Worm (Caenorhabditis elegans): Measurements from ENCODE around the gene srp-1.
A peak's percentile ranks its signal among the peaks of the same experiment; 100 is the strongest.

The srp-1 gene

DNA sequence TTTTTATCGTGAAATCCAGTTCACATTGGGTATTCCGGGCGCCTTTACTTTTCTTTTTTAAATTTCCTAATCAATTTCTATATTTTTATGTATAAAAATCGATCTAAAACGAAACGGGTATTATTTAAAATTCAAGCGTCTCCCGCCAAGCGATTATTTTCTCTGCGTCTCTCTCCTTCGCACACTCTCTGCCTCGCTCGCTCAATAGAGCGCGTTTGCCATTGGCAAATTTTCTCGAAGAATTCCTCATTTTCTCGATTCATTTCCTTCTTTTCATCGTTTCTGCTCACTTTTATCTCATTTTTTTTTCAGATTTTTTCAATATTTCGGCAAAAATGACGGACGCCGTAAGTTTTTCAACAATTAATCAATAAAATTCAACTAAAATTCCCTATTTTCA, 20.2 kb downstream of the srp-1 start, which contains the start of gene sti-1 (continued):
- TF ChIP-seq hlh-11 (tag; optimal IDR thresholded peaks at IDR 0.05) (peak; percentile 60), pha-4 (GFP tag; IDR thresholded peaks at IDR 0.05) (peak; percentile 63; the same call in 1 of the 2 replicates), pha-4 (tag; optimal IDR thresholded peaks at IDR 0.05) (peak; percentile 52), hif-1 (tag; optimal IDR thresholded peaks at IDR 0.05) (peak in 1 of 2 experiments; percentile 41), unc-39 (tag; optimal IDR thresholded peaks at IDR 0.05) (no peak), T26A8.4 (GFP tag; IDR thresholded peaks at IDR 0.05) (peak; percentile 55; the same call in 1 of the 2 replicates), hmg-1.1 (GFP tag; IDR thresholded peaks at IDR 0.05) (peak; percentile 72), rbr-2 (tag; optimal IDR thresholded peaks at IDR 0.05) (peak; percentile 68), dve-1 (tag; optimal IDR thresholded peaks at IDR 0.05; ENCODE audit: insufficient read depth) (peak; percentile 81), lsy-2 (tag; optimal IDR thresholded peaks at IDR 0.05) (peak in 1 of 2 experiments; percentile 90), nhr-102 (tag; optimal IDR thresholded peaks at IDR 0.05) (peak; percentile 60), ceh-20 (GFP tag; IDR thresholded peaks at IDR 0.05) (peak; percentile 55; the same call in 1 of the 2 replicates), nhr-25 (tag; optimal IDR thresholded peaks at IDR 0.05; ENCODE audit: borderline replicate concordance, insufficient read depth) (peak; percentile 69), ceh-28 (tag; optimal IDR thresholded peaks at IDR 0.05) (no peak), fkh-10 (GFP tag; optimal IDR thresholded peaks at IDR 0.05) (peak; percentile 35), ztf-7 (tag; optimal IDR thresholded peaks at IDR 0.05) (peak; percentile 79), mes-2 (tag; optimal IDR thresholded peaks at IDR 0.05; ENCODE audit: poor library complexity, severe bottlenecking) (peak; percentile 89), aha-1 (tag) (peak; percentile 88), dpl-1 (GFP tag; optimal IDR thresholded peaks at IDR 0.05) (peak; percentile 96), nhr-6 (tag; optimal IDR thresholded peaks at IDR 0.05) (peak; percentile 67), nhr-237 (tag; optimal IDR thresholded peaks at IDR 0.05) (no peak), daf-12 (tag; optimal IDR thresholded peaks at IDR 0.05) (no peak), skn-1 (tag; optimal IDR thresholded peaks at IDR 0.05) (no peak), lin-13 (GFP tag; optimal IDR thresholded peaks at IDR 0.05) (peak; percentile 70), tra-1 (GFP tag; IDR thresholded peaks at IDR 0.05) (0 out of 2 replicates have a peak, but pooled peaks have one; percentile 40), hlh-30 (tag; optimal IDR thresholded peaks at IDR 0.05; ENCODE audit: insufficient read depth) (peak; percentile 75), lin-39 (tag; optimal IDR thresholded peaks at IDR 0.05) (no peak), F37D6.2 (tag; optimal IDR thresholded peaks at IDR 0.05) (peak; percentile 17), duxl-1 (tag; optimal IDR thresholded peaks at IDR 0.05; ENCODE audit: poor library complexity) (peak; percentile 81)

ce11 chrV:774341-774740, 21.3 kb downstream of the srp-1 start:
- TF ChIP-seq mdt-29 (GFP tag; IDR thresholded peaks at IDR 0.05) (no peak), set-16 (GFP tag; IDR thresholded peaks at IDR 0.05) (peak; percentile 72), dmd-9 (GFP tag; IDR thresholded peaks at IDR 0.05) (no peak), dmd-8 (GFP tag; IDR thresholded peaks at IDR 0.05) (no peak), madf-5 (GFP tag; IDR thresholded peaks at IDR 0.05) (0 out of 4 replicates have a peak, but pooled peaks of 1 of the 2 experiments have one; percentile 30)

- TF ChIP-seq saeg-2 (GFP tag; IDR thresholded peaks at IDR 0.05) (no peak), nhr-11 (tag; optimal IDR thresholded peaks at IDR 0.05) (no peak), aly-2 (tag; optimal IDR thresholded peaks at IDR 0.05) (no peak), ztf-11 (tag; optimal IDR thresholded peaks at IDR 0.05) (no peak), lim-7 (GFP tag; IDR thresholded peaks at IDR 0.05) (no peak), nhr-10 (tag; optimal IDR thresholded peaks at IDR 0.05) (no peak), F10B5.3 (tag; optimal IDR thresholded peaks at IDR 0.05) (no peak), dpl-1 (GFP tag; optimal IDR thresholded peaks at IDR 0.05) (no peak), Y48G9A.11 (GFP tag; IDR thresholded peaks at IDR 0.05) (no peak), R02D3.7 (tag; optimal IDR thresholded peaks at IDR 0.05) (peak; percentile 60), zip-2 (tag; optimal IDR thresholded peaks at IDR 0.05) (no peak), lin-29 (GFP tag; IDR thresholded peaks at IDR 0.05) (no peak), fkh-10 (GFP tag; optimal IDR thresholded peaks at IDR 0.05) (no peak), snpc-4 (tag; optimal IDR thresholded peaks at IDR 0.05) (no peak), lin-15B (tag; optimal IDR thresholded peaks at IDR 0.05) (no peak), Y105C5A.15 (GFP tag; IDR thresholded peaks at IDR 0.05) (no peak), nhr-28 (tag; optimal IDR thresholded peaks at IDR 0.05) (no peak), jun-1 (tag; optimal IDR thresholded peaks at IDR 0.05) (no peak), ama-1 (optimal IDR thresholded peaks at IDR 0.05) (peak; percentile 69)
Observed at ce11 chrV:774875-775359, 21.8 kb downstream of the srp-1 start, which contains the start of gene srbc-58. Gene srbc-58, plus strand, starts transcription at chrV:774995.

All from whole organism, L4 larva.